Fruit fly (Drosophila melanogaster): Measurements from ENCODE around the gene Ythdc1.
A peak's percentile ranks its signal among the peaks of the same experiment; 100 is the strongest.

The Ythdc1 gene

dm6 chr3L:3408231-3408630, 34.3 kb upstream of the Ythdc1 start:
- TF ChIP-seq CG10348 (GFP tag; IDR thresholded peaks at IDR 0.05) = no peak
- TF ChIP-seq CG8159 (tag; optimal IDR thresholded peaks at IDR 0.05) = no peak
- TF ChIP-seq CG8301 (tag; optimal IDR thresholded peaks at IDR 0.05) = no peak
- no peak for TF ChIP-seq CG13204 (GFP tag; optimal IDR thresholded peaks at IDR 0.05)
- TF ChIP-seq EcR (GFP tag; optimal IDR thresholded peaks at IDR 0.05) = no peak
- TF ChIP-seq CG34367 (tag; optimal IDR thresholded peaks at IDR 0.05) = no peak
- TF ChIP-seq CG12605 (GFP tag; IDR thresholded peaks at IDR 0.05) = no peak
- TF ChIP-seq rn (GFP tag; IDR thresholded peaks at IDR 0.05) = no peak
- no peak for TF ChIP-seq CG32121 (GFP tag; IDR thresholded peaks at IDR 0.05)
- TF ChIP-seq CG4496 (GFP tag; IDR thresholded peaks at IDR 0.05) = no peak
- no peak for TF ChIP-seq gl (tag; optimal IDR thresholded peaks at IDR 0.05)
- no peak for TF ChIP-seq Ets98B (GFP tag; IDR thresholded peaks at IDR 0.05)
- TF ChIP-seq CG14655 (GFP tag; optimal IDR thresholded peaks at IDR 0.05) = no peak
- TF ChIP-seq Snoo (tag; optimal IDR thresholded peaks at IDR 0.05) = no peak
- TF ChIP-seq CG17806 (tag; optimal IDR thresholded peaks at IDR 0.05) = no peak
- no peak for TF ChIP-seq Pif1B (GFP tag; optimal IDR thresholded peaks at IDR 0.05)

dm6 chr3L:3407481-3407880, 33.5 kb upstream of the Ythdc1 start:
- TF ChIP-seq CG9948 (tag; optimal IDR thresholded peaks at IDR 0.05) (no peak), CG4496 (GFP tag; IDR thresholded peaks at IDR 0.05) (no peak), CG14655 (GFP tag; optimal IDR thresholded peaks at IDR 0.05) (no peak), D1 (tag; optimal IDR thresholded peaks at IDR 0.05) (no peak), rn (GFP tag; IDR thresholded peaks at IDR 0.05) (no peak), CG34367 (tag; optimal IDR thresholded peaks at IDR 0.05) (no peak), CG12605 (GFP tag; IDR thresholded peaks at IDR 0.05) (no peak), CG32121 (GFP tag; IDR thresholded peaks at IDR 0.05) (no peak), gl (tag; optimal IDR thresholded peaks at IDR 0.05) (no peak)

- TF ChIP-seq CG4496 (GFP tag; IDR thresholded peaks at IDR 0.05) (0 out of 3 replicates have a peak, but pooled peaks have one; percentile 18), Pif1A (GFP tag; optimal IDR thresholded peaks at IDR 0.05) (no peak)
Observed at dm6 chr3L:3406307-3407061, 32.5 kb upstream of the Ythdc1 start.

DNA sequence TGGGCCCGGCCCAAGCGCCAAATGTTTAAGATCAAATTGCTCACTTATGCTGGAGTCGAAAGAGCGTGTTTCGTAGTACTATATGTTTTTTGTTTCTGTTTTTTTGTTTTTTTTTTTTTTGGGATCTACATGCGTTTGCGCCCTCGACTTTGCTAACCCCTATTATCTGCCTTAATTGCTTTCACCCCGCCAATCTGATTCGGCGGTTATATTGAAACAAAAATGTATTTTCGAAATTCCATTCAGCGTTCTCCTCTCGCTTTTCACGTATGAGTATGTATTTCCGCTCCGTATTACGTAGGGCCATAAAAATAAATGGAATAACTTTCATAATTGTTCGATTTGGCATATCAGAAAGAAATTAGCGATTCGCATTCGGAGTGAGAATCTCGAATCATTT, 31.6 kb upstream of the Ythdc1 start:
- TF ChIP-seq Ets98B (GFP tag; IDR thresholded peaks at IDR 0.05) (no peak), CG14655 (GFP tag; optimal IDR thresholded peaks at IDR 0.05) (no peak), CG13204 (GFP tag; optimal IDR thresholded peaks at IDR 0.05) (no peak), CG4496 (GFP tag; IDR thresholded peaks at IDR 0.05) (no peak), fd96Ca (GFP tag; IDR thresholded peaks at IDR 0.05) (no peak), CG8301 (tag; optimal IDR thresholded peaks at IDR 0.05) (no peak), EcR (GFP tag; optimal IDR thresholded peaks at IDR 0.05) (no peak), D1 (tag; optimal IDR thresholded peaks at IDR 0.05) (no peak), gl (tag; optimal IDR thresholded peaks at IDR 0.05) (no peak), CG10348 (GFP tag; IDR thresholded peaks at IDR 0.05) (no peak), CG15710 (tag; optimal IDR thresholded peaks at IDR 0.05) (no peak), CG8159 (tag; optimal IDR thresholded peaks at IDR 0.05) (no peak), Pif1A (GFP tag; optimal IDR thresholded peaks at IDR 0.05) (no peak), rn (GFP tag; IDR thresholded peaks at IDR 0.05) (no peak), Snoo (tag; optimal IDR thresholded peaks at IDR 0.05) (no peak), CG17806 (tag; optimal IDR thresholded peaks at IDR 0.05) (no peak), CG34367 (tag; optimal IDR thresholded peaks at IDR 0.05) (no peak)

- TF ChIP-seq CG8159 (tag; optimal IDR thresholded peaks at IDR 0.05) (no peak), CG14655 (GFP tag; optimal IDR thresholded peaks at IDR 0.05) (peak; percentile 42), CG9948 (tag; optimal IDR thresholded peaks at IDR 0.05) (no peak), Ets98B (GFP tag; IDR thresholded peaks at IDR 0.05) (peak; percentile 55; the same call in 1 of the 2 replicates), CG32121 (GFP tag; IDR thresholded peaks at IDR 0.05) (peak; percentile 75), fd96Ca (GFP tag; IDR thresholded peaks at IDR 0.05) (0 out of 3 replicates have a peak, but pooled peaks have one; percentile 38), CG4496 (GFP tag; IDR thresholded peaks at IDR 0.05) (peak; percentile 78), CG12605 (GFP tag; IDR thresholded peaks at IDR 0.05) (peak; percentile 48; the same call in 1 of the 2 replicates), CG13204 (GFP tag; optimal IDR thresholded peaks at IDR 0.05) (peak; percentile 56)
Observed at dm6 chr3L:3400555-3401198, 26.7 kb upstream of the Ythdc1 start.

DNA sequence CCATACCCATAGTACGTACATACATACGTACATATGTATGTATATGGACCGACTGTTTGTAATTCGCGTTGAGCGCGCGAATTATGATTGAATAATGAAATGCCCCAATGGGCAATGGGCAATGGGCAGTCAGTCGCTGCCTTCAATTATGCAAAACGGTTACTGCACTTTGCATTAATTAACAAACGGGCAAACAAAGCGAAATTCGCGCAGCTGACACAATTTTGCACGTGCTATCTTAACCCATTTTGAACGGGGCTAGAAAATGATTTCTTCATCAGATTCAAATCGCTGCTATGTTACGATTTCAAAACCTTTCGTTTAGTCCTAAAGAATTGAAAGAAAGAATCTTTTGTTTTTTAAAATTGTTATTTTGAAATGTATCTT, 25.9 kb upstream of the Ythdc1 start:
- TF ChIP-seq rn (GFP tag; IDR thresholded peaks at IDR 0.05) = no peak
- no peak for TF ChIP-seq Ets98B (GFP tag; IDR thresholded peaks at IDR 0.05)
- no peak for TF ChIP-seq Pif1A (GFP tag; optimal IDR thresholded peaks at IDR 0.05)
- no peak for TF ChIP-seq CG4496 (GFP tag; IDR thresholded peaks at IDR 0.05)
- no peak for TF ChIP-seq fd96Ca (GFP tag; IDR thresholded peaks at IDR 0.05)
- TF ChIP-seq CG34367 (tag; optimal IDR thresholded peaks at IDR 0.05) = no peak
- TF ChIP-seq CG9948 (tag; optimal IDR thresholded peaks at IDR 0.05) = no peak
- no peak for TF ChIP-seq CG32121 (GFP tag; IDR thresholded peaks at IDR 0.05)
- TF ChIP-seq Pif1B (GFP tag; optimal IDR thresholded peaks at IDR 0.05) = no peak
- TF ChIP-seq CG12605 (GFP tag; IDR thresholded peaks at IDR 0.05) = no peak
- no peak for TF ChIP-seq D1 (tag; optimal IDR thresholded peaks at IDR 0.05)
- TF ChIP-seq CG17806 (tag; optimal IDR thresholded peaks at IDR 0.05) = no peak
- no peak for TF ChIP-seq CG8301 (tag; optimal IDR thresholded peaks at IDR 0.05)
- TF ChIP-seq CG14655 (GFP tag; optimal IDR thresholded peaks at IDR 0.05) = no peak
- no peak for TF ChIP-seq gl (tag; optimal IDR thresholded peaks at IDR 0.05)
- TF ChIP-seq Snoo (tag; optimal IDR thresholded peaks at IDR 0.05) = no peak
- no peak for TF ChIP-seq CG15710 (tag; optimal IDR thresholded peaks at IDR 0.05)

All from whole organism, pupa.